Worm (Caenorhabditis elegans): Measurements from ENCODE around the gene K10B4.3.

ce11 chrII:129770-130169 lies 8.7 kb upstream of the K10B4.3 start:
- TF ChIP-seq alr-1 (tag; optimal IDR thresholded peaks at IDR 0.05) (no peak), lin-13 (GFP tag; optimal IDR thresholded peaks at IDR 0.05) (no peak), nhr-237 (tag; optimal IDR thresholded peaks at IDR 0.05) (no peak), Y55F3AM.14 (GFP tag; optimal IDR thresholded peaks at IDR 0.05) (no peak), fos-1 (tag; optimal IDR thresholded peaks at IDR 0.05) (no peak), nhr-11 (tag; optimal IDR thresholded peaks at IDR 0.05) (no peak), elt-1 (tag; optimal IDR thresholded peaks at IDR 0.05) (no peak), ztf-4 (tag; optimal IDR thresholded peaks at IDR 0.05) (no peak), unc-39 (tag; optimal IDR thresholded peaks at IDR 0.05) (no peak), ama-1 (optimal IDR thresholded peaks at IDR 0.05) (no peak)
